Worm (Caenorhabditis elegans) whole organism, young adult: ENCODE measurements around the gene F56C9.3.

ENCODE experiments used
- B0035.1 ChIP-seq: sonication (generic microtip); optimal IDR thresholded peaks from 2 replicates; lab custom pipeline; 2016; ENCODE audit warnings: missing genetic modification characterization, mild to moderate bottlenecking, missing compliant biosample characterization, missing genotype, missing genetic modification reagents
- F33H1.4 ChIP-seq: fragments of 200-800 bp; sonication (Bioruptor generic); IDR thresholded peaks from 2 replicates; pipeline ENCODE4 v1.3.6; 2022; ENCODE audit warnings: missing genetic modification reagents, missing genetic modification characterization, missing compliant biosample characterization
- F49E8.2 ChIP-seq: sonication (generic microtip); optimal IDR thresholded peaks from 3 replicates; lab custom pipeline; 2017; ENCODE audit warnings: missing genetic modification characterization, mild to moderate bottlenecking, missing compliant biosample characterization, antibody characterized with exemption, moderate library complexity; ENCODE audit not compliant: insufficient read depth
- F52B5.7 ChIP-seq: sonication (generic microtip); optimal IDR thresholded peaks from 2 replicates; lab custom pipeline; 2016; ENCODE audit warnings: mild to moderate bottlenecking, missing genetic modification characterization, missing compliant biosample characterization
- K11D2.4 ChIP-seq: fragments of 200-800 bp; sonication (Bioruptor generic); IDR thresholded peaks from 2 replicates; pipeline ENCODE4 v1.3.6; 2022; ENCODE audit warnings: missing genetic modification reagents, missing genetic modification characterization, missing compliant biosample characterization
- T07F8.4 ChIP-seq: sonication (generic microtip); optimal IDR thresholded peaks from 2 replicates; lab custom pipeline; 2016; ENCODE audit warnings: mild to moderate bottlenecking, missing genetic modification characterization, moderate library complexity, missing compliant biosample characterization
- Y53F4B.3 ChIP-seq: fragments of 200-800 bp; sonication (Bioruptor generic); IDR thresholded peaks from 2 replicates; pipeline ENCODE4 v1.3.6; 2022; ENCODE audit warnings: missing genetic modification reagents, missing genetic modification characterization, missing compliant biosample characterization
- Y53G8AR.9 ChIP-seq: fragments of 200-800 bp; sonication (Bioruptor generic); conservative IDR thresholded peaks from 2 replicates; pipeline ENCODE4 v1.3.6; 2022; ENCODE audit warnings: missing genetic modification reagents, missing genetic modification characterization, missing compliant biosample characterization
- Y56A3A.18 ChIP-seq: fragments of 200-800 bp; sonication (Bioruptor generic); IDR thresholded peaks from 2 replicates; pipeline ENCODE4 v1.3.6; 2022; ENCODE audit warnings: missing genetic modification reagents, missing genetic modification characterization, missing compliant biosample characterization
- Y79H2A.3 ChIP-seq: fragments of 200-800 bp; sonication (Bioruptor generic); conservative IDR thresholded peaks from 2 replicates; pipeline ENCODE4 v1.3.6; 2022; ENCODE audit warnings: missing genetic modification reagents, missing genetic modification characterization, missing compliant biosample characterization
- Y95B8A.8 ChIP-seq: fragments of 200-800 bp; sonication (Bioruptor generic); IDR thresholded peaks from 2 replicates; pipeline ENCODE4 v1.3.6; 2022; ENCODE audit warnings: missing genetic modification reagents, missing genetic modification characterization, missing compliant biosample characterization
- ZK185.1 ChIP-seq: sonication (generic microtip); optimal IDR thresholded peaks from 2 replicates; lab custom pipeline; 2016; ENCODE audit warnings: mild to moderate bottlenecking, missing genetic modification characterization, missing compliant biosample characterization; ENCODE audit not compliant: poor library complexity, severe bottlenecking
- aptf-2 ChIP-seq: fragments of 200-800 bp; sonication (Bioruptor generic); conservative IDR thresholded peaks from 2 replicates; pipeline ENCODE4 v1.3.6; 2022; ENCODE audit warnings: missing genetic modification reagents, missing genetic modification characterization, missing compliant biosample characterization
- attf-6 ChIP-seq: fragments of 200-800 bp; sonication (Bioruptor generic); IDR thresholded peaks from 2 replicates; pipeline ENCODE4 v1.3.6; 2022; ENCODE audit warnings: missing genetic modification reagents, missing genetic modification characterization, missing compliant biosample characterization
- bed-1 ChIP-seq: fragments of 200-800 bp; sonication (Bioruptor generic); IDR thresholded peaks from 2 replicates; pipeline ENCODE4 v1.3.6; 2022; ENCODE audit warnings: missing genetic modification reagents, missing genetic modification characterization, missing compliant biosample characterization
- bed-2 ChIP-seq: fragments of 200-800 bp; sonication (Bioruptor generic); IDR thresholded peaks from 2 replicates; pipeline ENCODE4 v1.3.6; 2022; ENCODE audit warnings: missing genetic modification reagents, missing genetic modification characterization, missing compliant biosample characterization
- ccch-3 ChIP-seq: fragments of 200-800 bp; sonication (Bioruptor generic); optimal IDR thresholded peaks from 2 replicates; lab custom pipeline; 2018; ENCODE audit warnings: mild to moderate bottlenecking, missing genetic modification characterization, missing compliant biosample characterization
- cebp-1 ChIP-seq, 2 experiments: fragments of 200-800 bp in 1 of 2; sonication (Bioruptor generic) in 1 of 2; sonication (generic microtip) in 1 of 2; IDR thresholded peaks in 1 of 2; optimal IDR thresholded peaks in 1 of 2; 2 replicates each; pipeline versions ENCODE4 v1.3.6 to Lab custom; 2017 to 2022; ENCODE audit warnings: missing compliant biosample characterization in 2 of 2, missing genetic modification characterization in 2 of 2, mild to moderate bottlenecking in 1 of 2, missing genetic modification reagents in 1 of 2, moderate library complexity in 1 of 2
- ceh-58 ChIP-seq: fragments of 200-800 bp; sonication (Bioruptor generic); IDR thresholded peaks from 2 replicates; pipeline ENCODE4 v1.3.6; 2022; ENCODE audit warnings: missing genetic modification characterization, missing compliant biosample characterization
- dpff-1 ChIP-seq: sonication (generic microtip); optimal IDR thresholded peaks from 2 replicates; lab custom pipeline; 2017; ENCODE audit warnings: mild to moderate bottlenecking, missing genetic modification characterization, missing compliant biosample characterization
- egl-18 ChIP-seq: fragments of 200-800 bp; sonication (Bioruptor generic); IDR thresholded peaks from 2 replicates; pipeline ENCODE4 v1.3.6; 2022; ENCODE audit warnings: missing genetic modification reagents, missing genetic modification characterization, missing compliant biosample characterization
- ets-4 ChIP-seq: fragments of 200-800 bp; sonication (Bioruptor generic); optimal IDR thresholded peaks from 2 replicates; lab custom pipeline; 2018; ENCODE audit warnings: mild to moderate bottlenecking, missing genetic modification characterization, missing compliant biosample characterization
- hlh-26 ChIP-seq: fragments of 200-800 bp; sonication (Bioruptor generic); conservative IDR thresholded peaks from 2 replicates; pipeline ENCODE4 v1.3.6; 2022; ENCODE audit warnings: missing genetic modification reagents, missing genetic modification characterization, missing compliant biosample characterization
- hmg-1.2 ChIP-seq: fragments of 200-800 bp; sonication (Bioruptor generic); IDR thresholded peaks from 2 replicates; pipeline ENCODE4 v1.3.6; 2022; ENCODE audit warnings: missing genetic modification reagents, missing genetic modification characterization, missing compliant biosample characterization
- hsf-1 ChIP-seq: fragments of 200-800 bp; sonication (Bioruptor generic); IDR thresholded peaks from 2 replicates; pipeline ENCODE4 v1.3.6; 2022; ENCODE audit warnings: missing genetic modification reagents, missing genetic modification characterization, missing compliant biosample characterization
- lag-1 ChIP-seq: fragments of 200-800 bp; sonication (Bioruptor generic); IDR thresholded peaks from 2 replicates; pipeline ENCODE4 v1.3.6; 2022; ENCODE audit warnings: missing genetic modification reagents, missing genetic modification characterization, missing compliant biosample characterization
- lsl-1 ChIP-seq: fragments of 200-800 bp; sonication (Bioruptor generic); optimal IDR thresholded peaks from 2 replicates; lab custom pipeline; 2018; ENCODE audit warnings: mild to moderate bottlenecking, missing genetic modification characterization, moderate library complexity, missing compliant biosample characterization
- madf-6 ChIP-seq: fragments of 200-800 bp; sonication (Bioruptor generic); IDR thresholded peaks from 2 replicates; pipeline ENCODE4 v1.3.6; 2022; ENCODE audit warnings: missing genetic modification reagents, missing genetic modification characterization, missing compliant biosample characterization
- mxl-1 ChIP-seq: sonication (generic microtip); optimal IDR thresholded peaks from 2 replicates; lab custom pipeline; 2016; ENCODE audit warnings: missing genetic modification characterization, missing compliant biosample characterization
- nhr-90 ChIP-seq: sonication (generic microtip); optimal IDR thresholded peaks from 2 replicates; lab custom pipeline; 2016; ENCODE audit warnings: missing genotype, mild to moderate bottlenecking, missing genetic modification characterization, missing compliant biosample characterization
- snpc-1.3 ChIP-seq: sonication (generic microtip); optimal IDR thresholded peaks from 2 replicates; lab custom pipeline; 2017; ENCODE audit warnings: missing genetic modification characterization, mild to moderate bottlenecking, missing compliant biosample characterization, antibody characterized with exemption, moderate library complexity, missing genotype, missing genetic modification reagents; ENCODE audit not compliant: insufficient read depth
- snpc-4 ChIP-seq, 5 experiments: fragments of 150-350 bp in 1 of 5; sonication (generic microtip) in 4 of 5; optimal IDR thresholded peaks; 2 replicates each; lab custom pipeline; 2014 to 2018; ENCODE audit warnings: missing genetic modification characterization in 5 of 5, missing biosample characterization in 3 of 5, antibody characterized with exemption in 2 of 5, mild to moderate bottlenecking in 2 of 5, missing compliant biosample characterization in 2 of 5, missing genotype in 2 of 5, moderate library complexity in 2 of 5, missing genetic modification reagents in 1 of 5
- unc-62 ChIP-seq: fragments of 150-350 bp; optimal IDR thresholded peaks from 2 replicates; lab custom pipeline; 2014; ENCODE audit warnings: missing biosample characterization, missing genetic modification reagents, missing genetic modification characterization
- zfh-2 ChIP-seq: fragments of 200-800 bp; sonication (Bioruptor generic); conservative IDR thresholded peaks from 2 replicates; pipeline ENCODE4 v1.3.6; 2022; ENCODE audit warnings: missing genetic modification reagents, missing genetic modification characterization, missing compliant biosample characterization
- ztf-18 ChIP-seq: sonication (generic microtip); optimal IDR thresholded peaks from 2 replicates; lab custom pipeline; 2016; ENCODE audit warnings: missing genotype, mild to moderate bottlenecking, missing genetic modification characterization, missing compliant biosample characterization
- ztf-26 ChIP-seq: sonication (generic microtip); optimal IDR thresholded peaks from 2 replicates; lab custom pipeline; 2017; ENCODE audit warnings: missing genetic modification characterization, missing compliant biosample characterization
- ztf-3 ChIP-seq: fragments of 200-800 bp; sonication (Bioruptor generic); optimal IDR thresholded peaks from 2 replicates; lab custom pipeline; 2018; ENCODE audit warnings: mild to moderate bottlenecking, missing genetic modification characterization, missing compliant biosample characterization
- ztf-6 ChIP-seq: fragments of 200-800 bp; sonication (Bioruptor generic); IDR thresholded peaks from 2 replicates; pipeline ENCODE4 v1.3.6; 2022; ENCODE audit warnings: missing genetic modification reagents, missing genetic modification characterization, missing compliant biosample characterization

F56C9.3 gene

DNA sequence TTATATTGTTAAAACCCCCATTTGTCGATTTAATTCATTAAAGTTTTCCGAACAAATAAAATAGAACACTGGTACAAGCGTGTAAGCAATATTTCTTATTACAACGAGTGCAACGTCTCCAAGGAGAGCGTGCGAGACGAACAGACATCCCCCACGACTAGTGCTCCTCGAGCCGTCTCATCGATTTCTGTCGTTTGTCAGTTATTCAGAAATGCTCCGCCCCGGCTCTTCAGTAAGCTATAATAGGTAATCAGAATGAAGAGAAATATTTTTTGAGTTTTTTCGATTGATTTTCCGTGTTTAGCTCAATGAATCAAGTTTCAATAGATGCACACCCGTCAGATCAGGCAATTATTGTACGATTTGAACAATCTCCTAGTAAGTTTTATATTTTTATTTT, 27.6 kb downstream of the F56C9.3 start, which contains the start of gene kap-1 (continued):
- TF ChIP-seq madf-6 (GFP tag; lab: Robert Waterston, UW): peak; percentile 3; the same call in 1 of the 2 replicates
- TF ChIP-seq zfh-2: no peak
- TF ChIP-seq ceh-58 (GFP tag; lab: Robert Waterston, UW): no peak
- TF ChIP-seq bed-1: no peak
- TF ChIP-seq hmg-1.2 (GFP tag; lab: Robert Waterston, UW): peak; percentile 52
- peak; percentile 89; the same call in 1 of the 2 replicates for TF ChIP-seq Y56A3A.18 (GFP tag; lab: Robert Waterston, UW)
- TF ChIP-seq ets-4: no peak
- TF ChIP-seq F49E8.2 (tag; lab: Kevin White, UChicago): peak; percentile 22
- peak; percentile 61 for TF ChIP-seq B0035.1 (tag; lab: Kevin White, UChicago)
- no peak for TF ChIP-seq ZK185.1
- TF ChIP-seq hlh-26 (GFP tag; lab: Robert Waterston, UW): 0 out of 2 replicates have a peak, but pooled peaks have one; percentile 32
- TF ChIP-seq mxl-1 (tag; lab: Kevin White, UChicago): no peak
- TF ChIP-seq egl-18 (GFP tag; lab: Robert Waterston, UW): no peak
- TF ChIP-seq aptf-2 (GFP tag; lab: Robert Waterston, UW): no peak
- no peak for TF ChIP-seq bed-2 (GFP tag; lab: Robert Waterston, UW)
- no peak for TF ChIP-seq ztf-18
- peak; percentile 7 for TF ChIP-seq snpc-1.3 (tag; lab: Kevin White, UChicago)
- no peak for TF ChIP-seq cebp-1 (GFP tag; IDR thresholded peaks at IDR 0.05; lab: Robert Waterston, UW)
- TF ChIP-seq cebp-1 (tag; optimal IDR thresholded peaks at IDR 0.05; lab: Kevin White, UChicago): peak; percentile 56
- TF ChIP-seq snpc-4 (GFP tag; optimal IDR thresholded peaks at IDR 0.05; lab: Kevin White, UChicago): peak; percentile 18
- TF ChIP-seq snpc-4 (tag; optimal IDR thresholded peaks at IDR 0.05; lab: Kevin White, UChicago): peak in 1 of 4 experiments; percentile 42
- no peak for TF ChIP-seq ztf-6 (GFP tag; lab: Robert Waterston, UW)
- no peak for TF ChIP-seq unc-62 (GFP tag; lab: Kevin White, UChicago)
- peak; percentile 62 for TF ChIP-seq dpff-1 (tag; lab: Kevin White, UChicago)
- peak; percentile 5 for TF ChIP-seq ztf-3 (GFP tag; lab: Kevin White, UChicago)
- no peak for TF ChIP-seq T07F8.4 (tag; lab: Kevin White, UChicago)
- TF ChIP-seq hsf-1 (GFP tag; lab: Robert Waterston, UW): peak; percentile 60
- no peak for TF ChIP-seq lag-1 (GFP tag; lab: Robert Waterston, UW)
- no peak; the same call in 1 of the 2 replicates for TF ChIP-seq Y53G8AR.9

DNA sequence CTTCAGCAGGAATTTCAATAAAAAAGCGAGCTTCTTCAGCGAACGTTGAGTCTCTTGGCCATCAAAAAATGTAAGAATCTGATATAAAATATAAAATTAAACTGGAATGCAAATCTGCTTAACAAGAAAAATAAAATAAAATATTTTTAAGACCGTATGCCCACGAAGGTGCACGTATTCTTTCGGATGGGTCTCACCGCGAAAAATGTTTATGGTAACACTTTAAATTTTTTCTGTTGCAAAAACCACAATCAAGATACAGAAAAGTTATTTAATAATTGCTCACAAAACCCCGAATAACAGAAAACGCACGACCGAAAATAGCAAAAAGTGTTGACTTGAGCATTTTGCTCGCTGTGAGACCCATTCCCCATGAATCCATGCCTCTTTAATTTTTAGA, 28.0 kb downstream of the F56C9.3 start:
- TF ChIP-seq lsl-1 (GFP tag; lab: Kevin White, UChicago): peak; percentile 50
- TF ChIP-seq F33H1.4 (GFP tag; lab: Robert Waterston, UW): peak; percentile 59; the same call in 1 of the 2 replicates
- no peak for TF ChIP-seq cebp-1 (GFP tag; IDR thresholded peaks at IDR 0.05; lab: Robert Waterston, UW)
- no peak for TF ChIP-seq cebp-1 (tag; optimal IDR thresholded peaks at IDR 0.05; lab: Kevin White, UChicago)

DNA sequence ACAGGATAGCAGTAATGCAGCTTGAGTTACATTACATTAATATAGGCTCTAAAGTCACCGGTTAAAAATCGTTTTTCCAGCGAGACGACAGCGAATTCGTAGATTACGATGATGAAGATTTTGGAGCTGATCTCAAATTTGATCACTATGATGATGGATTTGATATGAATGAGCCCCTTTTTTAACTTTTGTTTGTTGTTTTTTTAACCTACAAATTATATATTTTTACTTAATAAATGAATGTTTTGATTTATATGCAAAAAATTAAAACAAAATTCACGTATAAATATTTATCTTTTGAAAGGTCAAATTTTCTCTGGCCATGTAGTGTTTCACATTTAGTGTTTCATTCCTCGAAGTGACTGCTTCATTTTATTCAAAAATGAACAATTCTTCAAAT, 32.3 kb downstream of the F56C9.3 start, which contains the start of gene F08F8.6:
Gene F08F8.6 (plus strand): TSS at position 301 of the 400 bp plus-strand sequence.
- TF ChIP-seq Y79H2A.3 (GFP tag; lab: Robert Waterston, UW) (no peak), K11D2.4 (GFP tag; lab: Robert Waterston, UW) (no peak), ceh-58 (GFP tag; lab: Robert Waterston, UW) (no peak), F52B5.7 (tag; lab: Kevin White, UChicago) (no peak), attf-6 (no peak), ccch-3 (GFP tag; lab: Kevin White, UChicago) (no peak), nhr-90 (tag; lab: Kevin White, UChicago) (no peak), Y53F4B.3 (GFP tag; lab: Robert Waterston, UW) (no peak), ztf-26 (tag; lab: Kevin White, UChicago) (no peak), Y95B8A.8 (GFP tag; lab: Robert Waterston, UW) (no peak)
